Fruit fly (Drosophila melanogaster): Measurements from ENCODE around the gene Septin1.

Septin1 gene

dm6 chrX:21319202-21319772 is 38.8 kb upstream of the Septin1 start, which contains the start of the genes SLIRP1 and anox (continued):
- TF ChIP-seq emc (GFP tag; optimal IDR thresholded peaks at IDR 0.05) = no peak
- no peak for TF ChIP-seq CG34224 (GFP tag; IDR thresholded peaks at IDR 0.05; ENCODE audit: partially characterized antibody)
- peak; percentile 68 for TF ChIP-seq fu2 (GFP tag; optimal IDR thresholded peaks at IDR 0.05)
- peak; percentile 64; the same call in 1 of the 2 replicates for TF ChIP-seq Taf1 (GFP tag; IDR thresholded peaks at IDR 0.05)
- TF ChIP-seq CG4854 (GFP tag; optimal IDR thresholded peaks at IDR 0.05) = peak; percentile 63
- TF ChIP-seq Dll (GFP tag; IDR thresholded peaks at IDR 0.05; ENCODE audit: partially characterized antibody) = no peak
- no peak for TF ChIP-seq Trl (optimal IDR thresholded peaks at IDR 0.05)
- TF ChIP-seq Trl (GFP tag; optimal IDR thresholded peaks at IDR 0.05) = peak; percentile 68
- TF ChIP-seq CG4730 (GFP tag; IDR thresholded peaks at IDR 0.05) = peak; percentile 75
- peak; percentile 55 for TF ChIP-seq CG1647 (GFP tag; optimal IDR thresholded peaks at IDR 0.05)
- peak; percentile 40 for TF ChIP-seq CG17802 (tag; optimal IDR thresholded peaks at IDR 0.05)
- peak; percentile 64 for TF ChIP-seq CG2202 (tag; optimal IDR thresholded peaks at IDR 0.05)
- peak; percentile 18 for TF ChIP-seq pros (GFP tag; optimal IDR thresholded peaks at IDR 0.05)
- TF ChIP-seq Poxn (GFP tag; IDR thresholded peaks at IDR 0.05) = peak; percentile 46; the same call in 1 of the 2 replicates
- TF ChIP-seq CG6254 (GFP tag; optimal IDR thresholded peaks at IDR 0.05) = peak; percentile 58
- peak; percentile 88 for TF ChIP-seq lmd (GFP tag; IDR thresholded peaks at IDR 0.05)
- TF ChIP-seq slbo (GFP tag; IDR thresholded peaks at IDR 0.05) = peak; percentile 84
- TF ChIP-seq CG32532 (GFP tag; IDR thresholded peaks at IDR 0.05) = peak; percentile 85
- TF ChIP-seq pum (GFP tag; optimal IDR thresholded peaks at IDR 0.05) = peak; percentile 71
- peak; percentile 62 for TF ChIP-seq zfh1 (GFP tag; IDR thresholded peaks at IDR 0.05)
- peak; percentile 61 for TF ChIP-seq B-H2 (GFP tag; optimal IDR thresholded peaks at IDR 0.05)
- TF ChIP-seq GATAe (GFP tag; conservative IDR thresholded peaks at IDR 0.05) = peak; percentile 65
- peak; percentile 61; the same call in 2 of the 3 replicates for TF ChIP-seq CG34422 (GFP tag; IDR thresholded peaks at IDR 0.05)
- peak; percentile 89 for TF ChIP-seq CG11695 (GFP tag; IDR thresholded peaks at IDR 0.05)
- peak; percentile 45 for TF ChIP-seq CG33213 (GFP tag; optimal IDR thresholded peaks at IDR 0.05)
- peak; percentile 9 for TF ChIP-seq p53 (GFP tag; optimal IDR thresholded peaks at IDR 0.05)
- TF ChIP-seq Rx (GFP tag; IDR thresholded peaks at IDR 0.05) = peak; percentile 38; the same call in 1 of the 2 replicates
- TF ChIP-seq Meics (GFP tag; optimal IDR thresholded peaks at IDR 0.05) = peak; percentile 91
- TF ChIP-seq MBD-R2 (GFP tag; IDR thresholded peaks at IDR 0.05) = peak; percentile 31; the same call in 1 of the 2 replicates
- no peak for TF ChIP-seq CG16813 (GFP tag; IDR thresholded peaks at IDR 0.05; ENCODE audit: partially characterized antibody)
- no peak for TF ChIP-seq hbn (GFP tag; IDR thresholded peaks at IDR 0.05; ENCODE audit: partially characterized antibody)
- peak; percentile 79 for TF ChIP-seq slou (GFP tag; optimal IDR thresholded peaks at IDR 0.05)
- peak; percentile 64 for TF ChIP-seq Dp (GFP tag; optimal IDR thresholded peaks at IDR 0.05)
- no peak for TF ChIP-seq dan (GFP tag; IDR thresholded peaks at IDR 0.05)
- peak; percentile 76 for TF ChIP-seq CG12236 (GFP tag; optimal IDR thresholded peaks at IDR 0.05)
- peak in 1 of 3 experiments; percentile 92 for TF ChIP-seq lola (GFP tag; optimal IDR thresholded peaks at IDR 0.05)
- peak; percentile 78 for TF ChIP-seq Blimp-1 (GFP tag; optimal IDR thresholded peaks at IDR 0.05)
- TF ChIP-seq jigr1 (GFP tag; IDR thresholded peaks at IDR 0.05) = 0 out of 3 replicates have a peak, but pooled peaks have one; percentile 31
- peak; percentile 74 for TF ChIP-seq seq (GFP tag; IDR thresholded peaks at IDR 0.05)
- TF ChIP-seq CG17385 (GFP tag; optimal IDR thresholded peaks at IDR 0.05) = peak; percentile 79
- TF ChIP-seq exex (tag; optimal IDR thresholded peaks at IDR 0.05) = peak; percentile 79
- TF ChIP-seq Atf-2 (GFP tag; optimal IDR thresholded peaks at IDR 0.05) = peak; percentile 83
- TF ChIP-seq Hey (tag; optimal IDR thresholded peaks at IDR 0.05) = no peak
- no peak for TF ChIP-seq Elba2 (GFP tag; optimal IDR thresholded peaks at IDR 0.05)
- peak; percentile 90 for TF ChIP-seq Hmr (GFP tag; optimal IDR thresholded peaks at IDR 0.05)
- TF ChIP-seq NK7.1 (GFP tag; optimal IDR thresholded peaks at IDR 0.05) = peak; percentile 50
- TF ChIP-seq zfh2 (GFP tag; optimal IDR thresholded peaks at IDR 0.05) = peak; percentile 75
- peak; percentile 96 for TF ChIP-seq CoRest (tag; optimal IDR thresholded peaks at IDR 0.05)
- TF ChIP-seq Deaf1 (tag; optimal IDR thresholded peaks at IDR 0.05) = peak; percentile 74
- peak; percentile 78 for TF ChIP-seq CG1529 (GFP tag; optimal IDR thresholded peaks at IDR 0.05)

All from whole organism, embryonic.